Fruit fly (Drosophila melanogaster): ENCODE measurements around the gene Ppcs.

dm6 chr3R:19180263-19180893 lies 32.7 kb upstream of the Ppcs start, which contains the start of the genes CG5555 and myd:
- TF ChIP-seq CTCF (optimal IDR thresholded peaks at IDR 0.05), result peak in 1 of 2 experiments; percentile 12
- no peak for TF ChIP-seq CG8478 (optimal IDR thresholded peaks at IDR 0.05)
